Worm (Caenorhabditis elegans) whole organism, L1 larva: ENCODE measurements around the gene R02D5.10.

ENCODE experiments used
- C34B4.2 ChIP-seq: sonication (generic microtip); optimal IDR thresholded peaks from 2 replicates; lab custom pipeline; 2017; ENCODE audit warnings: mild to moderate bottlenecking, missing genetic modification characterization, missing compliant biosample characterization
- alr-1 ChIP-seq: fragments of 200-800 bp; sonication (Bioruptor generic); optimal IDR thresholded peaks from 2 replicates; lab custom pipeline; 2018; ENCODE audit warnings: borderline replicate concordance, mild to moderate bottlenecking, missing genetic modification characterization, missing compliant biosample characterization
- ama-1 ChIP-seq: fragments of 150-350 bp; optimal IDR thresholded peaks from 2 replicates; lab custom pipeline; 2014
- nhr-11 ChIP-seq: fragments of 150-350 bp; optimal IDR thresholded peaks from 2 replicates; lab custom pipeline; 2014; ENCODE audit warnings: missing biosample characterization, missing genetic modification characterization
- nhr-76 ChIP-seq: sonication (generic microtip); optimal IDR thresholded peaks from 2 replicates; lab custom pipeline; 2017; ENCODE audit warnings: missing biosample characterization, missing genetic modification characterization

ce11 chrV:14495493-14495892, 13.4 kb downstream of the R02D5.10 start:
- no peak for TF ChIP-seq nhr-11 (tag; lab: Kevin White, UChicago)
- TF ChIP-seq C34B4.2 = no peak
- no peak for TF ChIP-seq alr-1
- no peak for TF ChIP-seq nhr-76 (tag; lab: Kevin White, UChicago)
- TF ChIP-seq ama-1 (lab: Kevin White, UChicago) = no peak
